Fruit fly (Drosophila melanogaster) whole organism: ENCODE measurements around the gene Mf.

Source experiments
- CG8478 ChIP-seq: fragments of >200 bp; optimal IDR thresholded peaks from 2 replicates; lab custom pipeline; 2018; ENCODE audit warnings: inconsistent platforms
- Dll ChIP-seq: fragments of >200 bp; optimal IDR thresholded peaks from 2 replicates; lab custom pipeline; 2017
- EcR ChIP-seq, 2 experiments: fragments of >200 bp; optimal IDR thresholded peaks; 2 replicates each; lab custom pipeline; 2017; ENCODE audit warnings: missing biosample characterization in 2 of 2, missing genetic modification characterization in 2 of 2, missing genetic modification reagents in 2 of 2
- pan ChIP-seq: fragments of >200 bp; optimal IDR thresholded peaks from 2 replicates; lab custom pipeline; 2017
- psq ChIP-seq: fragments of >200 bp; optimal IDR thresholded peaks from 2 replicates; lab custom pipeline; 2017
- usp ChIP-seq: fragments of >200 bp; optimal IDR thresholded peaks from 2 replicates; lab custom pipeline; 2017; ENCODE audit warnings: missing biosample characterization, missing genetic modification characterization, mixed read lengths

Gene Mf

dm6 chr3R:15181467-15181866 lies at the start of gene Mf:
TSS of gene Mf (minus strand) at chr3R:15181510.
- TF ChIP-seq EcR (GFP tag; optimal IDR thresholded peaks at IDR 0.05; lab: Kevin White, UChicago), result no peak
- no peak for TF ChIP-seq pan (lab: Kevin White, UChicago)
- no peak for TF ChIP-seq usp (GFP tag; lab: Kevin White, UChicago)
- TF ChIP-seq CG8478, result no peak
- TF ChIP-seq Dll (lab: Kevin White, UChicago), result no peak

dm6 chr3R:15230285-15230684 lies 49.0 kb upstream of the Mf start, which contains the start of gene CG34316:
TSS of gene CG34316 (plus strand) at chr3R:15230585.
- TF ChIP-seq EcR (GFP tag; optimal IDR thresholded peaks at IDR 0.05; lab: Kevin White, UChicago) (no peak), Dll (lab: Kevin White, UChicago) (no peak), CG8478 (no peak), psq (lab: Kevin White, UChicago) (no peak), usp (GFP tag; lab: Kevin White, UChicago) (no peak), pan (lab: Kevin White, UChicago) (no peak)

DNA sequence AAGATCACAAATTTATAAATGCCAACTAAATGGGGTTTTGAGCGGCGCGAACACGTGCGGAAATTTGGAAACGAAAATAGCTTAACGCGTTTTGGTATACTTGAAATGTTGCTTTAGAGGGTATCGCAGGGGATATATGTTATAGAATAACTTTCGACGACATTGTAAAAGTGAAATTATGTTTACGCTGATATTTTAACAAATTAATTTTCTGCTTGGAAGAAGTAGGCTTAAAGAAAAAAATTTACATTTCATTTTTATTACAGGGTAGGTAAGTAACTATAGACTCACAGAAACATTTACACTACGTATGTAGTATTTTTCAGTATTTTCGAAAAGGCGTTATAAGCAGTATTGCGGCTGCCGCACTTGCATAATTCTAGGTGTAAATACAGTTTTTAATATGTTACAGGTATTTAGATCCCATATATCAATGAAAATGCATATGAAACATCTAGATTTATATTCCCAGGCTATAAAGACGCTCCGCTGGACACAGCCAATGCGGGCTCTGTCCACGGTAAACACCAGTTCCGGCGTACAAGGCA lies 48.1 kb upstream of the Mf start, which contains the start of the genes Art3 and mRpS10:
TSS of gene Art3 (minus strand) at position 80 of the 548 bp plus-strand sequence.
TSS of gene mRpS10 (plus strand) at position 337 of the 548 bp plus-strand sequence.
- peak; percentile 98 for TF ChIP-seq pan (lab: Kevin White, UChicago)
- no peak for TF ChIP-seq psq (lab: Kevin White, UChicago)
- TF ChIP-seq Dll (lab: Kevin White, UChicago), result no peak
- TF ChIP-seq EcR (GFP tag; optimal IDR thresholded peaks at IDR 0.05; lab: Kevin White, UChicago), result no peak
- no peak for TF ChIP-seq usp (GFP tag; lab: Kevin White, UChicago)

- TF ChIP-seq EcR (GFP tag; optimal IDR thresholded peaks at IDR 0.05; lab: Kevin White, UChicago) (no peak), Dll (lab: Kevin White, UChicago) (no peak), pan (lab: Kevin White, UChicago) (no peak), usp (GFP tag; lab: Kevin White, UChicago) (no peak), psq (lab: Kevin White, UChicago) (no peak), CG8478 (no peak)
Measured at dm6 chr3R:15225279-15225730, 44.0 kb upstream of the Mf start, which contains the start of the genes CG31344 and Caf1-55. TSS of gene CG31344 (minus strand) at chr3R:15225329. TSS of gene Caf1-55 (plus strand) at chr3R:15225576.

dm6 chr3R:15222973-15223372 lies 41.7 kb upstream of the Mf start, which contains the start of gene Polr2G:
TSS of gene Polr2G (minus strand) at chr3R:15223180.
- TF ChIP-seq psq (lab: Kevin White, UChicago) (no peak), Dll (lab: Kevin White, UChicago) (no peak), CG8478 (no peak), EcR (GFP tag; optimal IDR thresholded peaks at IDR 0.05; lab: Kevin White, UChicago) (no peak), pan (lab: Kevin White, UChicago) (no peak), usp (GFP tag; lab: Kevin White, UChicago) (no peak)

dm6 chr3R:15218824-15219576 lies 37.7 kb upstream of the Mf start, which contains the start of the genes SIDL and CG12241:
TSS of gene SIDL (minus strand) at chr3R:15218874.
TSS of gene CG12241 (plus strand) at chr3R:15219256.
- TF ChIP-seq Dll (lab: Kevin White, UChicago) (no peak), usp (GFP tag; lab: Kevin White, UChicago) (no peak), EcR (GFP tag; optimal IDR thresholded peaks at IDR 0.05; lab: Kevin White, UChicago) (no peak), pan (lab: Kevin White, UChicago) (no peak), CG8478 (no peak), psq (lab: Kevin White, UChicago) (no peak)

- TF ChIP-seq psq (lab: Kevin White, UChicago) (no peak), pan (lab: Kevin White, UChicago) (no peak), CG8478 (no peak), usp (GFP tag; lab: Kevin White, UChicago) (no peak), Dll (lab: Kevin White, UChicago) (no peak), EcR (GFP tag; optimal IDR thresholded peaks at IDR 0.05; lab: Kevin White, UChicago) (no peak)
Measured at dm6 chr3R:15213362-15213989, 32.2 kb upstream of the Mf start, which contains the start of the genes CG6654 and CG4210. TSS of gene CG6654 (minus strand) at chr3R:15213658. TSS of gene CG4210 (plus strand) at chr3R:15213974.

- TF ChIP-seq Dll (lab: Kevin White, UChicago), result no peak
- no peak for TF ChIP-seq pan (lab: Kevin White, UChicago)
- TF ChIP-seq CG8478, result no peak
- TF ChIP-seq usp (GFP tag; lab: Kevin White, UChicago), result no peak
- TF ChIP-seq psq (lab: Kevin White, UChicago), result no peak
- no peak for TF ChIP-seq EcR (GFP tag; optimal IDR thresholded peaks at IDR 0.05; lab: Kevin White, UChicago)
Measured at dm6 chr3R:15208712-15209499, 27.6 kb upstream of the Mf start, which contains the start of the genes Spn88Eb and Mau2. TSS of gene Spn88Eb (minus strand) at chr3R:15208762. TSS of gene Mau2 (plus strand) at chr3R:15209204.

dm6 chr3R:15206273-15206672 lies 25.0 kb upstream of the Mf start, which contains the start of gene Spn88Ea:
TSS of gene Spn88Ea (minus strand) at chr3R:15206447.
- no peak for TF ChIP-seq CG8478
- no peak for TF ChIP-seq psq (lab: Kevin White, UChicago)
- no peak for TF ChIP-seq usp (GFP tag; lab: Kevin White, UChicago)
- no peak for TF ChIP-seq EcR (GFP tag; optimal IDR thresholded peaks at IDR 0.05; lab: Kevin White, UChicago)

DNA sequence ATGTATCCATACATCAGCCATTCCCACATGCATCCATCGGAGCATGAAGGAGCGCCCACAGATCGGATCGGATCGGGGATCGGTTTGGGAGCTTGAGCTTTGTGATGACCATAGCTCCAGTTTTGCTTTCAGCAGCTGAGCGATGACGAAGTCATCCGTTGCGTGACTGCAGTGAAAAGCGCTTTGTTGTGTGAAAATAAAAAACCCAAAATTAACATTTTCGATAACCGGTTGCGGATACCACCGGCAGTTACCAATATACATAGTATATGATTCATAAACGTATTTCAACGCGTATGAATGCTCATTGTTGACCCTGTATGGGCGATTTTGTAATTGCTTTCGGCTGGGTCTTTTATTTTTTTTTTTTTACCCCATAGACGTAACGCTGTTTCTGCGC lies 23.9 kb upstream of the Mf start:
- TF ChIP-seq CG8478, result no peak
- no peak for TF ChIP-seq usp (GFP tag; lab: Kevin White, UChicago)
- TF ChIP-seq psq (lab: Kevin White, UChicago), result no peak
- TF ChIP-seq pan (lab: Kevin White, UChicago), result no peak
- no peak for TF ChIP-seq Dll (lab: Kevin White, UChicago)
- no peak for TF ChIP-seq EcR (GFP tag; optimal IDR thresholded peaks at IDR 0.05; lab: Kevin White, UChicago)
